Worm (Caenorhabditis elegans) whole organism, L2 larva: ENCODE data around the gene ocr-1.

ENCODE experiments used
- nhr-129 ChIP-seq: fragments of 150-350 bp; optimal IDR thresholded peaks from 2 replicates; lab custom pipeline; 2014; ENCODE audit warnings: missing biosample characterization, missing genetic modification characterization
- nhr-237 ChIP-seq: fragments of 150-350 bp; optimal IDR thresholded peaks from 2 replicates; lab custom pipeline; 2014; ENCODE audit warnings: missing biosample characterization, missing genetic modification characterization
- zag-1 ChIP-seq: fragments of 150-350 bp; optimal IDR thresholded peaks from 2 replicates; lab custom pipeline; 2014; ENCODE audit warnings: missing biosample characterization, missing genetic modification characterization

DNA sequence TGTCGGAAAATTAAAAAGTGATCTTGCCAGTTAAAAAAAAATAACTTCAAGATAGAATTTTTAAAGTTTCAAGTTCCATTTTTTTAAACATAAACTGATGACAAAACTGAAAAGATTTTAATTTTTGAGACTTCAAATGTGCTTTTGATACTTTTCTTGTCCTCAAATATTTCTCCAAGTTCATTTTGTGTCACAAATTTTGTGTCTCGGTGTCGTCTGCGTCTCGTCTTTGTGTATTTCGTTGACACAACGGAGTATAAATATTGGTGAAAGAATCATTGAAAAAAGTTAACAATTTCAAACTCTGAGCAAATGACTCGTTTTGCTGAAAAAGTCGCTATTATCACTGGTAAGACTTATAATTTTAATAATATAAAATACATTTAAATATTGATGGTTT, 19.8 kb downstream of the ocr-1 start, which contains the start of gene D1054.8:
- no peak for TF ChIP-seq zag-1 (tag; lab: Kevin White, UChicago)
- TF ChIP-seq nhr-129, result no peak
- no peak for TF ChIP-seq nhr-237 (tag; lab: Kevin White, UChicago)
